Worm (Caenorhabditis elegans) whole organism, L1 larva: ENCODE results near the gene F11E6.4.

Experiments used
- ama-1 ChIP-seq: fragments of 150-350 bp; optimal IDR thresholded peaks from 2 replicates; lab custom pipeline; 2014
- ces-1 ChIP-seq: fragments of 150-350 bp; optimal IDR thresholded peaks from 2 replicates; lab custom pipeline; 2014; ENCODE audit warnings: missing biosample characterization, missing genetic modification reagents, missing genetic modification characterization
- efl-1 ChIP-seq, 4 experiments: fragments of 150-350 bp; optimal IDR thresholded peaks in 3 of 4; peaks in 1 of 4; 1 replicate in 1 of 4; 2 replicates in 3 of 4; lab custom pipeline; 2014; ENCODE audit warnings: missing biosample characterization in 2 of 4, missing genetic modification characterization in 2 of 4, missing genetic modification reagents in 2 of 4
- elt-2 ChIP-seq: sonication (generic microtip); optimal IDR thresholded peaks from 2 replicates; lab custom pipeline; 2016; ENCODE audit warnings: missing genetic modification characterization, mild to moderate bottlenecking, inconsistent platforms, missing compliant biosample characterization, missing genetic modification reagents
- grh-1 ChIP-seq: fragments of 200-800 bp; sonication (Bioruptor generic); IDR thresholded peaks from 2 replicates; pipeline ENCODE4 v1.3.6; 2022; ENCODE audit warnings: missing genetic modification reagents, missing genetic modification characterization, missing compliant biosample characterization
- lin-13 ChIP-seq: fragments of 150-350 bp; optimal IDR thresholded peaks from 2 replicates; lab custom pipeline; 2014; ENCODE audit warnings: missing biosample characterization, missing genetic modification reagents, missing genetic modification characterization
- mdl-1 ChIP-seq, 2 experiments: fragments of 150-350 bp; optimal IDR thresholded peaks; 2 replicates each; lab custom pipeline; 2014 to 2017; ENCODE audit warnings: missing biosample characterization in 2 of 2, missing genetic modification characterization in 2 of 2, inconsistent platforms in 1 of 2
- unc-62 ChIP-seq: fragments of 150-350 bp; optimal IDR thresholded peaks from 2 replicates; lab custom pipeline; 2014; ENCODE audit warnings: missing biosample characterization, missing genetic modification reagents, missing genetic modification characterization

- TF ChIP-seq lin-13 = no peak
- no peak for TF ChIP-seq ces-1 (GFP tag; lab: Kevin White, UChicago)
- no peak for TF ChIP-seq mdl-1 (tag; optimal IDR thresholded peaks at IDR 0.05; lab: Kevin White, UChicago)
- no peak for TF ChIP-seq unc-62
- peak; percentile 30 to 45 for TF ChIP-seq efl-1 (optimal IDR thresholded peaks at IDR 0.05; lab: Kevin White, UChicago)
- TF ChIP-seq efl-1 (GFP tag; optimal IDR thresholded peaks at IDR 0.05 in 1 of 2; lab: Kevin White, UChicago) = no peak
- no peak for TF ChIP-seq ama-1 (lab: Kevin White, UChicago)
- no peak for TF ChIP-seq elt-2 (tag; lab: Kevin White, UChicago)
- TF ChIP-seq grh-1 = no peak
Observed at ce11 chrIV:17426970-17427369, 43.2 kb downstream of the F11E6.4 start.
